Comparison of ENCODE assay signal across 3 worm cellular contexts in the genomic region with DNA sequence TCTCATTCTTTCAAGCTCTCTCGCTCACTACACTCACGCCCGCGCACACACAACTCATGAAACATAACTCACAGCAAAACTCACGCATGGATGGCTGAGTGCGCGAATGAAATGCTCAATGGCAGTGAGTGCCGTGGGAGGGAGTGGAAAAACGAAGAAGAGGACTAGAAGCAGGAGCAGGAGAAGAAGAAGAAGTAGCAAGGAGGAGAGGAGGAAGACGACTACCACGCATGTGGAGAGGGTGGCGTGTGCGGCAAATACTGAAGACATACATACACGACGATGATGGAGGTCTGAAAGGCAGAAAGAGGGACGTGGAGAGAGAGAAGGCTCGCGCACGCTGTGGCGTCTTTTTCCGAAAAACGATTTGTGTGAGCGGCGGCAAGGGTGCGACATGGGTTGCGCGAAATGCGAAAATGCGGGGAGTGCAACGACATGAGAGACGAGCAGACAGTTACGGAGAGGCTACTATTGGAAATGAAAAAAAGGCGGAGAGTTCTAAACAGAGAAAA.
TF ChIP-seq lines count a peak whose summit lies in the region.

No protein-coding gene starts in this region.

TF ChIP-seq in whole organism, L2 larva, 48 proteins besides CTCF, POLR2A, EP300 and RAD21 (continued from another document):
- peak; percentile 82 for TF ChIP-seq lin-11 (tag; optimal IDR thresholded peaks at IDR 0.05; lab: Kevin White, UChicago)
- TF ChIP-seq sem-4 (tag; optimal IDR thresholded peaks at IDR 0.05; lab: Kevin White, UChicago): peak; percentile 22
- TF ChIP-seq nhr-21 (tag; optimal IDR thresholded peaks at IDR 0.05; lab: Kevin White, UChicago): no peak
- peak; percentile 74 for TF ChIP-seq zag-1 (tag; optimal IDR thresholded peaks at IDR 0.05; lab: Kevin White, UChicago)
- TF ChIP-seq F13H6.1 (tag; optimal IDR thresholded peaks at IDR 0.05; lab: Kevin White, UChicago): peak; percentile 87
- TF ChIP-seq nhr-77 (tag; optimal IDR thresholded peaks at IDR 0.05; lab: Kevin White, UChicago): no peak
- peak; percentile 41 for TF ChIP-seq egl-27 (tag; optimal IDR thresholded peaks at IDR 0.05; lab: Kevin White, UChicago)
TF ChIP-seq in whole organism, L2 larva: peak in this region for 19.

TF ChIP-seq in whole organism, L4 larva, 104 proteins besides CTCF, POLR2A, EP300 and RAD21 (continued from another document):
- TF ChIP-seq rbr-2 (tag; optimal IDR thresholded peaks at IDR 0.05; lab: Kevin White, UChicago) (peak; percentile 86), egl-43 (GFP tag; IDR thresholded peaks at IDR 0.05; lab: Robert Waterston, UW) (peak; percentile 63), dmd-6 (GFP tag; IDR thresholded peaks at IDR 0.05; lab: Robert Waterston, UW) (peak; percentile 39), mdl-1 (tag; optimal IDR thresholded peaks at IDR 0.05; lab: Kevin White, UChicago) (peak in 1 of 2 experiments; percentile 80), ctbp-1 (GFP tag; IDR thresholded peaks at IDR 0.05; lab: Robert Waterston, UW) (peak; percentile 83), nhr-11 (tag; optimal IDR thresholded peaks at IDR 0.05; lab: Kevin White, UChicago) (peak; percentile 68), aha-1 (tag; lab: Kevin White, UChicago) (peak; percentile 98), hlh-30 (tag; optimal IDR thresholded peaks at IDR 0.05; lab: Kevin White, UChicago; ENCODE audit: insufficient read depth) (peak; percentile 28), unc-62 (GFP tag; optimal IDR thresholded peaks at IDR 0.05 in 1 of 2; lab: Kevin White, UChicago) (peak in 1 of 2 experiments; percentile 94), unc-62 (tag; optimal IDR thresholded peaks at IDR 0.05; lab: Kevin White, UChicago) (no peak), ceh-32 (tag; optimal IDR thresholded peaks at IDR 0.05; lab: Kevin White, UChicago; ENCODE audit: poor library complexity) (peak; percentile 21)

TF ChIP-seq in whole organism, late embryonic, 69 proteins besides CTCF, POLR2A, EP300 and RAD21 (continued from another document):
- TF ChIP-seq fkh-6 (tag; optimal IDR thresholded peaks at IDR 0.05; lab: Kevin White, UChicago) (peak; percentile 9), sox-4 (tag; optimal IDR thresholded peaks at IDR 0.05; lab: Kevin White, UChicago) (no peak), ceh-2 (tag; optimal IDR thresholded peaks at IDR 0.05; lab: Kevin White, UChicago) (peak; percentile 32), K02D7.2 (tag; optimal IDR thresholded peaks at IDR 0.05; lab: Kevin White, UChicago) (no peak), syd-9 (tag; optimal IDR thresholded peaks at IDR 0.05; lab: Kevin White, UChicago) (peak; percentile 30), che-1 (tag; optimal IDR thresholded peaks at IDR 0.05; lab: Kevin White, UChicago) (no peak), ceh-31 (tag; optimal IDR thresholded peaks at IDR 0.05; lab: Kevin White, UChicago) (peak; percentile 80), pqm-1 (tag; optimal IDR thresholded peaks at IDR 0.05; lab: Kevin White, UChicago) (peak; percentile 16), nhr-11 (tag; optimal IDR thresholded peaks at IDR 0.05; lab: Kevin White, UChicago) (no peak), ahr-1 (tag; optimal IDR thresholded peaks at IDR 0.05; lab: Kevin White, UChicago) (no peak), madf-2 (tag; optimal IDR thresholded peaks at IDR 0.05; lab: Kevin White, UChicago) (no peak), C08G9.2 (tag; optimal IDR thresholded peaks at IDR 0.05; lab: Kevin White, UChicago) (peak; percentile 61), tbx-2 (tag; optimal IDR thresholded peaks at IDR 0.05; lab: Kevin White, UChicago) (peak; percentile 72), ceh-18 (tag; optimal IDR thresholded peaks at IDR 0.05; lab: Kevin White, UChicago) (peak; percentile 78), hlh-13 (GFP tag; optimal IDR thresholded peaks at IDR 0.05; lab: Kevin White, UChicago) (no peak), nfya-1 (tag; optimal IDR thresholded peaks at IDR 0.05; lab: Kevin White, UChicago) (peak; percentile 52), fkh-10 (GFP tag; optimal IDR thresholded peaks at IDR 0.05; lab: Kevin White, UChicago) (no peak), ref-2 (tag; optimal IDR thresholded peaks at IDR 0.05; lab: Kevin White, UChicago) (peak; percentile 50), mec-3 (tag; optimal IDR thresholded peaks at IDR 0.05; lab: Kevin White, UChicago; ENCODE audit: borderline replicate concordance) (peak; percentile 23), pax-1 (tag; optimal IDR thresholded peaks at IDR 0.05; lab: Kevin White, UChicago) (no peak), fax-1 (tag; optimal IDR thresholded peaks at IDR 0.05; lab: Kevin White, UChicago) (peak; percentile 46), tbx-7 (tag; optimal IDR thresholded peaks at IDR 0.05; lab: Kevin White, UChicago) (peak; percentile 3), elt-4 (tag; optimal IDR thresholded peaks at IDR 0.05; lab: Kevin White, UChicago) (no peak), unc-3 (GFP tag; conservative IDR thresholded peaks at IDR 0.05; lab: Robert Waterston, UW) (0 out of 2 replicates have a peak, but pooled peaks have one; percentile 3), unc-3 (tag; optimal IDR thresholded peaks at IDR 0.05; lab: Kevin White, UChicago) (no peak), Y22D7AL.16 (tag; optimal IDR thresholded peaks at IDR 0.05; lab: Kevin White, UChicago) (no peak), ceh-22 (tag; optimal IDR thresholded peaks at IDR 0.05; lab: Kevin White, UChicago) (no peak), pha-2 (tag; optimal IDR thresholded peaks at IDR 0.05; lab: Kevin White, UChicago) (no peak), ets-4 (tag; optimal IDR thresholded peaks at IDR 0.05; lab: Kevin White, UChicago) (no peak), hlh-15 (tag; optimal IDR thresholded peaks at IDR 0.05; lab: Kevin White, UChicago) (no peak), rnt-1 (tag; optimal IDR thresholded peaks at IDR 0.05; lab: Kevin White, UChicago) (peak; percentile 4), C38D4.7 (GFP tag; optimal IDR thresholded peaks at IDR 0.05; lab: Kevin White, UChicago) (peak; percentile 11)
